Fruit fly (Drosophila melanogaster): ENCODE results near the gene fu.

DNA sequence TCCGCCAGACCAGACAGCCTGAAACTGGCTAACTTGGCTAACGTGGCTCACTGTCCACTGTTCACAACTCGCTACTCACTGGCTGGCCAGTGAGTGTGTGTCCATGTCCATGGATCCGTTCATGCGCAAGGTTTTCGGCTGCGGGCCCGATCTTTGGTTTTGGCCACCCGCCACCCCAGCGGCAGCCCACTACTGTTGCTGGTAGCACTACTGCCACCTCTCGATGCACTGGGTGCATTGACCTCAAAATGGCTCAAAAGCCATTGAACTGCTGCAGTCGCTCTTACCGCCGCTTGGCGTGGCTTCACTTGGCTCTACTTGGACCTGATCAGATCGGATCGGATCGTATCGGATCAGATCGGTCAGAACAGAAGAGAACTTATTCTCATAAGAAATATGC is 23.9 kb downstream of the fu start:
- TF ChIP-seq CG17829 (tag; optimal IDR thresholded peaks at IDR 0.05) (no peak), Mad (GFP tag; optimal IDR thresholded peaks at IDR 0.05) (no peak), CG17568 (GFP tag; optimal IDR thresholded peaks at IDR 0.05) (no peak)
